Worm (Caenorhabditis elegans) whole organism, L1 larva: ENCODE results near the gene lge-1.

Experiments
- aly-2 ChIP-seq: fragments of 150-350 bp; optimal IDR thresholded peaks from 2 replicates; lab custom pipeline; 2014; ENCODE audit warnings: missing biosample characterization, missing genetic modification characterization
- efl-1 ChIP-seq, 4 experiments: fragments of 150-350 bp; optimal IDR thresholded peaks in 3 of 4; peaks in 1 of 4; 1 replicate in 1 of 4; 2 replicates in 3 of 4; lab custom pipeline; 2014; ENCODE audit warnings: missing biosample characterization in 2 of 4, missing genetic modification characterization in 2 of 4, missing genetic modification reagents in 2 of 4
- irx-1 ChIP-seq: sonication (generic microtip); optimal IDR thresholded peaks from 2 replicates; lab custom pipeline; 2016; ENCODE audit warnings: missing genetic modification characterization, missing compliant biosample characterization
- lin-35 ChIP-seq, 2 experiments: fragments of 150-350 bp; optimal IDR thresholded peaks; 2 replicates each; lab custom pipeline; 2014; ENCODE audit warnings: missing biosample characterization in 2 of 2, missing genetic modification characterization in 2 of 2, missing genetic modification reagents in 2 of 2
- lin-39 ChIP-seq: fragments of 150-350 bp; optimal IDR thresholded peaks from 2 replicates; lab custom pipeline; 2014; ENCODE audit warnings: missing biosample characterization, missing genetic modification reagents, missing genetic modification characterization
- snpc-4 ChIP-seq: fragments of 150-350 bp; optimal IDR thresholded peaks from 2 replicates; lab custom pipeline; 2014; ENCODE audit warnings: missing biosample characterization, missing genetic modification characterization
- sox-4 ChIP-seq: sonication (generic microtip); optimal IDR thresholded peaks from 2 replicates; lab custom pipeline; 2016; ENCODE audit warnings: missing genetic modification characterization, missing compliant biosample characterization
- unc-130 ChIP-seq: fragments of 150-350 bp; optimal IDR thresholded peaks from 2 replicates; lab custom pipeline; 2017; ENCODE audit warnings: missing biosample characterization, missing genetic modification characterization, inconsistent platforms
- unc-62 ChIP-seq: fragments of 150-350 bp; optimal IDR thresholded peaks from 2 replicates; lab custom pipeline; 2014; ENCODE audit warnings: missing biosample characterization, missing genetic modification reagents, missing genetic modification characterization

DNA sequence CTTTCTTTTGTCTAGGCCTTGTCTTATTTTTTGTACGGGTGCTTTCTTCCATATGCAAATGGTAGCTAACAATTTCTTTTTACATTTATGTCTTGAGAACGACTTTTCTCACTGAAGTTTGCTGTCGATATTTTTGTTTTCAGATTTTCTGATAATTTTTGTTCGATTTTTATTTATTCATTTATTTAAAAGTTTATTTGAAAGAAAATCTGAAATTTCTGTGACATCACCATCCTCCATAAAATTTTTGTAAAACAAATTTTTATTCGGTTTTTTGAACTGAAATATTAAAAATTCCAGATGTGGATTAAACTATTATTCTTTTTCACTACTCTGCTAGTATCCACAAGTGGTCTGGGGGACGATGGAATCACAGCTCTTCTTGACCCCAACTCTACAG lies 12.5 kb upstream of the lge-1 start, which contains the start of gene pbo-4:
- TF ChIP-seq efl-1 (optimal IDR thresholded peaks at IDR 0.05; lab: Kevin White, UChicago) (no peak), efl-1 (GFP tag; optimal IDR thresholded peaks at IDR 0.05 in 1 of 2; lab: Kevin White, UChicago) (no peak), lin-35 (GFP tag; optimal IDR thresholded peaks at IDR 0.05; lab: Kevin White, UChicago) (no peak), aly-2 (no peak), unc-62 (GFP tag; lab: Kevin White, UChicago) (no peak), snpc-4 (tag; lab: Kevin White, UChicago) (no peak), sox-4 (no peak), unc-130 (tag; lab: Kevin White, UChicago) (no peak), lin-39 (tag; lab: Kevin White, UChicago) (no peak), irx-1 (no peak)
